Worm (Caenorhabditis elegans) whole organism, L1 larva: Measurements from ENCODE around the gene Y38H6C.25.
A peak's percentile ranks its signal among the peaks of the same experiment; 100 is the strongest.

ENCODE experiments used
- C04F5.9 ChIP-seq: sonication (generic microtip); optimal IDR thresholded peaks from 2 replicates; lab custom pipeline; 2016; ENCODE audit warnings: missing genetic modification characterization, missing compliant biosample characterization
- C34B4.2 ChIP-seq: sonication (generic microtip); optimal IDR thresholded peaks from 2 replicates; lab custom pipeline; 2017; ENCODE audit warnings: mild to moderate bottlenecking, missing genetic modification characterization, missing compliant biosample characterization
- aly-2 ChIP-seq: fragments of 150-350 bp; optimal IDR thresholded peaks from 2 replicates; lab custom pipeline; 2014; ENCODE audit warnings: missing biosample characterization, missing genetic modification characterization
- ceh-8 ChIP-seq: fragments of 200-800 bp; sonication (Bioruptor generic); optimal IDR thresholded peaks from 2 replicates; lab custom pipeline; 2018; ENCODE audit warnings: mild to moderate bottlenecking, missing genetic modification characterization, moderate library complexity, missing compliant biosample characterization
- ceh-88 ChIP-seq: fragments of 200-800 bp; sonication (Bioruptor generic); IDR thresholded peaks from 2 replicates; pipeline ENCODE4 v1.3.6; 2022; ENCODE audit warnings: missing genetic modification characterization, missing compliant biosample characterization
- ceh-90 ChIP-seq: sonication (generic microtip); optimal IDR thresholded peaks from 2 replicates; lab custom pipeline; 2016; ENCODE audit warnings: missing genetic modification characterization, missing compliant biosample characterization
- ces-1 ChIP-seq: fragments of 150-350 bp; optimal IDR thresholded peaks from 2 replicates; lab custom pipeline; 2014; ENCODE audit warnings: missing biosample characterization, missing genetic modification reagents, missing genetic modification characterization
- dpl-1 ChIP-seq, 3 experiments: fragments of 150-350 bp in 2 of 3; sonication (generic microtip) in 1 of 3; optimal IDR thresholded peaks; 2 replicates each; lab custom pipeline; 2014 to 2017; ENCODE audit warnings: missing biosample characterization in 3 of 3, missing genetic modification characterization in 3 of 3, missing genetic modification reagents in 3 of 3
- dsc-1 ChIP-seq: sonication (generic microtip); optimal IDR thresholded peaks from 2 replicates; lab custom pipeline; 2016; ENCODE audit warnings: mild to moderate bottlenecking, missing genetic modification characterization, missing compliant biosample characterization
- efl-1 ChIP-seq, 4 experiments: fragments of 150-350 bp; optimal IDR thresholded peaks in 3 of 4; peaks in 1 of 4; 1 replicate in 1 of 4; 2 replicates in 3 of 4; lab custom pipeline; 2014; ENCODE audit warnings: missing biosample characterization in 2 of 4, missing genetic modification characterization in 2 of 4, missing genetic modification reagents in 2 of 4
- fos-1 ChIP-seq: fragments of 150-350 bp; optimal IDR thresholded peaks from 2 replicates; lab custom pipeline; 2014; ENCODE audit warnings: missing biosample characterization, missing genetic modification characterization
- hlh-17 ChIP-seq: fragments of 200-800 bp; sonication (Bioruptor generic); optimal IDR thresholded peaks from 2 replicates; lab custom pipeline; 2018; ENCODE audit warnings: missing genetic modification characterization, mild to moderate bottlenecking, missing compliant biosample characterization, moderate library complexity, borderline replicate concordance
- hlh-4 ChIP-seq: sonication (generic microtip); optimal IDR thresholded peaks from 2 replicates; lab custom pipeline; 2016; ENCODE audit warnings: mild to moderate bottlenecking, missing genetic modification characterization, missing compliant biosample characterization
- lin-39 ChIP-seq: fragments of 150-350 bp; optimal IDR thresholded peaks from 2 replicates; lab custom pipeline; 2014; ENCODE audit warnings: missing biosample characterization, missing genetic modification reagents, missing genetic modification characterization
- lir-3 ChIP-seq: sonication (generic microtip); optimal IDR thresholded peaks from 2 replicates; lab custom pipeline; 2016; ENCODE audit warnings: mild to moderate bottlenecking, missing genetic modification characterization, moderate library complexity, missing compliant biosample characterization; ENCODE audit not compliant: poor library complexity
- lsy-2 ChIP-seq, 2 experiments: fragments of 150-350 bp; optimal IDR thresholded peaks; 2 replicates each; lab custom pipeline; 2014; ENCODE audit warnings: missing biosample characterization in 2 of 2, missing genetic modification characterization in 2 of 2
- mdl-1 ChIP-seq, 2 experiments: fragments of 150-350 bp; optimal IDR thresholded peaks; 2 replicates each; lab custom pipeline; 2014 to 2017; ENCODE audit warnings: missing biosample characterization in 2 of 2, missing genetic modification characterization in 2 of 2, inconsistent platforms in 1 of 2
- mep-1 ChIP-seq: fragments of 150-350 bp; optimal IDR thresholded peaks from 2 replicates; lab custom pipeline; 2014; ENCODE audit warnings: missing biosample characterization, missing genetic modification characterization
- nhr-237 ChIP-seq: fragments of 150-350 bp; optimal IDR thresholded peaks from 2 replicates; lab custom pipeline; 2014; ENCODE audit warnings: missing biosample characterization, missing genetic modification characterization
- nhr-47 ChIP-seq: sonication (generic microtip); optimal IDR thresholded peaks from 2 replicates; lab custom pipeline; 2016; ENCODE audit warnings: mild to moderate bottlenecking, missing genetic modification characterization, moderate library complexity, missing compliant biosample characterization
- nhr-77 ChIP-seq: fragments of 150-350 bp; optimal IDR thresholded peaks from 2 replicates; lab custom pipeline; 2014; ENCODE audit warnings: missing biosample characterization, missing genetic modification characterization
- nhr-85 ChIP-seq: sonication (generic microtip); peaks from one replicate; lab custom pipeline; 2016; ENCODE audit warnings: missing genetic modification characterization, inconsistent platforms, missing compliant biosample characterization
- nhr-90 ChIP-seq: sonication (generic microtip); optimal IDR thresholded peaks from 2 replicates; lab custom pipeline; 2016; ENCODE audit warnings: mild to moderate bottlenecking, missing genetic modification characterization, missing compliant biosample characterization; ENCODE audit not compliant: poor library complexity
- pag-3 ChIP-seq: sonication (generic microtip); optimal IDR thresholded peaks from 2 replicates; lab custom pipeline; 2017; ENCODE audit warnings: missing genetic modification characterization, mild to moderate bottlenecking, missing compliant biosample characterization, antibody characterized with exemption, borderline replicate concordance; ENCODE audit not compliant: insufficient read depth
- skn-1 ChIP-seq: fragments of 150-350 bp; optimal IDR thresholded peaks from 2 replicates; lab custom pipeline; 2014; ENCODE audit warnings: missing biosample characterization, missing genetic modification characterization
- sup-37 ChIP-seq: fragments of 200-800 bp; sonication (Bioruptor generic); optimal IDR thresholded peaks from 2 replicates; lab custom pipeline; 2018; ENCODE audit warnings: mild to moderate bottlenecking, missing genetic modification characterization, missing compliant biosample characterization
- tbx-2 ChIP-seq: sonication (generic microtip); optimal IDR thresholded peaks from 2 replicates; lab custom pipeline; 2016; ENCODE audit warnings: missing genetic modification characterization, missing compliant biosample characterization
- tlp-1 ChIP-seq: fragments of 150-350 bp; optimal IDR thresholded peaks from 2 replicates; lab custom pipeline; 2014; ENCODE audit warnings: missing biosample characterization, missing genetic modification characterization
- unc-130 ChIP-seq: fragments of 150-350 bp; optimal IDR thresholded peaks from 2 replicates; lab custom pipeline; 2017; ENCODE audit warnings: missing biosample characterization, missing genetic modification characterization, inconsistent platforms
- unc-86 ChIP-seq: sonication (generic microtip); optimal IDR thresholded peaks from 2 replicates; lab custom pipeline; 2016; ENCODE audit warnings: missing genetic modification characterization, missing compliant biosample characterization
- vab-15 ChIP-seq: sonication (generic microtip); optimal IDR thresholded peaks from 2 replicates; lab custom pipeline; 2017; ENCODE audit warnings: missing genotype, mild to moderate bottlenecking, missing genetic modification characterization, missing compliant biosample characterization
- zag-1 ChIP-seq: fragments of 150-350 bp; optimal IDR thresholded peaks from 2 replicates; lab custom pipeline; 2014; ENCODE audit warnings: missing biosample characterization, missing genetic modification characterization
- ztf-11 ChIP-seq, 2 experiments: sonication (generic microtip); optimal IDR thresholded peaks; 2 replicates each; lab custom pipeline; 2016 to 2017; ENCODE audit warnings: missing genetic modification characterization in 2 of 2, missing biosample characterization in 1 of 2, missing compliant biosample characterization in 1 of 2

Gene Y38H6C.25

ce11 chrV:20518927-20519326, at the start of gene Y38H6C.25:
Y38H6C.25 (plus strand) TSS chrV:20519227.
- TF ChIP-seq nhr-77 (tag; lab: Kevin White, UChicago) (no peak), tlp-1 (no peak), sup-37 (GFP tag; lab: Kevin White, UChicago) (no peak), tbx-2 (tag; lab: Kevin White, UChicago) (no peak), mep-1 (tag; lab: Kevin White, UChicago) (no peak), hlh-4 (no peak), unc-130 (tag; lab: Kevin White, UChicago) (no peak), nhr-237 (tag; lab: Kevin White, UChicago) (no peak), vab-15 (tag; lab: Kevin White, UChicago) (no peak), ceh-8 (GFP tag; lab: Kevin White, UChicago) (no peak)

ce11 chrV:20470385-20470784, 48.6 kb upstream of the Y38H6C.25 start, which contains the start of gene B0250.8:
B0250.8 (minus strand) TSS chrV:20470485.
- TF ChIP-seq lin-39 (tag; lab: Kevin White, UChicago): no peak
- TF ChIP-seq C04F5.9 (tag; lab: Kevin White, UChicago): no peak
- TF ChIP-seq ztf-11 (tag; optimal IDR thresholded peaks at IDR 0.05; lab: Kevin White, UChicago): no peak
- TF ChIP-seq nhr-77 (tag; lab: Kevin White, UChicago): no peak
- TF ChIP-seq fos-1: no peak
- no peak for TF ChIP-seq ceh-90 (tag; lab: Kevin White, UChicago)
- no peak for TF ChIP-seq nhr-90 (tag; lab: Kevin White, UChicago)
- TF ChIP-seq unc-86: no peak
- TF ChIP-seq C34B4.2: no peak
- no peak for TF ChIP-seq skn-1
- TF ChIP-seq lir-3 (tag; lab: Kevin White, UChicago): no peak
- no peak for TF ChIP-seq zag-1 (tag; lab: Kevin White, UChicago)

ce11 chrV:20475029-20475428, 44.0 kb upstream of the Y38H6C.25 start:
- TF ChIP-seq nhr-85 (tag; lab: Kevin White, UChicago): peak; percentile 6
- TF ChIP-seq pag-3: no peak

- TF ChIP-seq tlp-1: no peak
- no peak for TF ChIP-seq sup-37 (GFP tag; lab: Kevin White, UChicago)
- no peak for TF ChIP-seq C34B4.2
- TF ChIP-seq lsy-2 (tag; optimal IDR thresholded peaks at IDR 0.05; lab: Kevin White, UChicago): peak in 1 of 2 experiments; percentile 21
- no peak for TF ChIP-seq ceh-88 (GFP tag; lab: Robert Waterston, UW)
- TF ChIP-seq hlh-17: no peak
- no peak for TF ChIP-seq ces-1 (GFP tag; lab: Kevin White, UChicago)
- no peak for TF ChIP-seq aly-2
- no peak for TF ChIP-seq dsc-1 (tag; lab: Kevin White, UChicago)
- TF ChIP-seq nhr-47 (tag; lab: Kevin White, UChicago): no peak
- TF ChIP-seq efl-1 (optimal IDR thresholded peaks at IDR 0.05; lab: Kevin White, UChicago): no peak
- peak in 1 of 2 experiments; percentile 47 for TF ChIP-seq efl-1 (GFP tag; optimal IDR thresholded peaks at IDR 0.05 in 1 of 2; lab: Kevin White, UChicago)
These were observed 43.2 kb upstream of the Y38H6C.25 start, which contains the start of gene B0250.7 for ce11 chrV:20475830-20476229. B0250.7 (minus strand) TSS chrV:20476061.

ce11 chrV:20476514-20476913, 42.5 kb upstream of the Y38H6C.25 start:
- TF ChIP-seq mdl-1 (tag; optimal IDR thresholded peaks at IDR 0.05; lab: Kevin White, UChicago) (no peak), dpl-1 (GFP tag; optimal IDR thresholded peaks at IDR 0.05; lab: Kevin White, UChicago) (no peak), efl-1 (optimal IDR thresholded peaks at IDR 0.05; lab: Kevin White, UChicago) (no peak), efl-1 (GFP tag; optimal IDR thresholded peaks at IDR 0.05 in 1 of 2; lab: Kevin White, UChicago) (peak in 1 of 2 experiments; percentile 69)
